Fruit fly (Drosophila melanogaster) whole organism, embryonic: Measurements from ENCODE around the gene Megf8.

ENCODE experiments used
- CG33557 ChIP-seq: fragments of 200-800 bp; sonication (Bioruptor generic); optimal IDR thresholded peaks from 2 replicates; lab custom pipeline; 2019; ENCODE audit warnings: missing biosample characterization, mild to moderate bottlenecking, missing genetic modification characterization, moderate library complexity
- CG7928 ChIP-seq: fragments of 200-800 bp; sonication (Bioruptor generic); optimal IDR thresholded peaks from 2 replicates; lab custom pipeline; 2017; ENCODE audit warnings: missing biosample characterization, mild to moderate bottlenecking, missing genetic modification characterization
- CG8765 ChIP-seq: fragments of 200-800 bp; sonication (Bioruptor generic); IDR thresholded peaks from 2 replicates; pipeline ENCODE4 v1.3.6; 2022; ENCODE audit warnings: missing biosample characterization, missing genetic modification characterization
- Gug ChIP-seq: fragments of 200-800 bp; sonication (Bioruptor generic); IDR thresholded peaks from 4 replicates; pipeline ENCODE4 v1.3.6; 2022; ENCODE audit warnings: missing biosample characterization, missing genetic modification characterization
- H15 ChIP-seq: fragments of 200-800 bp; sonication (Bioruptor generic); IDR thresholded peaks from 3 replicates; pipeline ENCODE4 v1.3.6; 2022; ENCODE audit warnings: missing biosample characterization, missing genetic modification characterization
- Rx ChIP-seq: fragments of 200-800 bp; sonication (Bioruptor generic); IDR thresholded peaks from 2 replicates; pipeline ENCODE4 v1.3.6; 2022; ENCODE audit warnings: missing biosample characterization, missing genetic modification characterization
- Trl ChIP-seq, 3 experiments: fragments of >200 bp in 2 of 3; fragments of 200-800 bp in 1 of 3; sonication (Bioruptor generic) in 1 of 3; optimal IDR thresholded peaks; 2 replicates in 1 of 3; 3 replicates in 2 of 3; lab custom pipeline; 2016 to 2017; ENCODE audit warnings: missing biosample characterization in 1 of 3, missing genetic modification characterization in 1 of 3
- caup ChIP-seq: fragments of 200-800 bp; sonication (Bioruptor generic); optimal IDR thresholded peaks from 3 replicates; lab custom pipeline; 2017; ENCODE audit warnings: missing biosample characterization, mild to moderate bottlenecking, missing genetic modification characterization, moderate library complexity; ENCODE audit not compliant: severe bottlenecking
- lola ChIP-seq, 3 experiments: fragments of >200 bp in 2 of 3; fragments of 200-800 bp in 1 of 3; sonication (Bioruptor generic) in 1 of 3; optimal IDR thresholded peaks; 2 replicates each; lab custom pipeline; 2017 to 2019; ENCODE audit warnings: missing biosample characterization in 3 of 3, missing genetic modification characterization in 3 of 3, mild to moderate bottlenecking in 1 of 3, moderate library complexity in 1 of 3
- usp ChIP-seq: fragments of >200 bp; optimal IDR thresholded peaks from 2 replicates; lab custom pipeline; 2017; ENCODE audit warnings: missing biosample characterization, missing genetic modification characterization

DNA sequence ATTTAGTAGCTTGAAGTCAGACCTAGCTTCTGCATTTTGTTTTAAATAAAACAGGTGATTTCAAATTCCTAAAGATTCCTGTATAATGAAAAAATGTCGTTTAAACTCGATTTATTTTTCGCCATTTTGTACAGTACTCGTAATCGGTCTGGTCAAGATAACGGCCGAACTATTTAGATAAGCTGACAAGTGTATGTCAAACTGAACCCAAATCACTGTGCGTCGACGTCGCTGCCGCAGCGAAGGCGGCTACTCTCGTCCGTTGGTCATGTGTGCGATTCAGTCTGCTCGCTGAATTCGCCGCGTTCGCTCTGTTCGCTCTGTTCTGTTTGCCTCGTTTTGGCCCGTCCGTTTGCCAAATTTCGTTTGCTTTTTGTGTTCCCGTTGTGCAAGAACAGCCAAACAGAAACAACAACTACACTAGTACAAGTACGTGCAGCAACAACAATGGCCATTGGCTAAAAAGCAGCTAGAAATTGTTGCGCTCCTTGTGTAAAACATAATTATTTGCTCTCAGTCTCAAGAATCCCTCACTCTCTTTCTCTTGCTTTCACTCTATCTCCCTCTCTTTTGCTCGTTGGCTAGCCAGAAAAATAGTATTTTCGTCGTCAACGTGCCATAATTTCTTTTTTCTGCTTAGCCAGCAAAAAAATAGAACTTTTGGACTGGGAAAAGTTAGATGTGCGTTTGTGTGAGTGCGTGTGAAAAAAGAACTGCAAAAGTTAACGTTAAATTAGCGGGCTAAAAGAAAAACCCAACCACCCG lies 44.9 kb downstream of the Megf8 start:
- no peak for TF ChIP-seq lola (GFP tag; optimal IDR thresholded peaks at IDR 0.05; lab: Kevin White, UChicago)
- TF ChIP-seq CG33557 (GFP tag; lab: Kevin White, UChicago) = no peak
- no peak for TF ChIP-seq CG8765 (GFP tag; lab: Robert Waterston, UW)
- no peak for TF ChIP-seq H15 (GFP tag; lab: Robert Waterston, UW)
- no peak for TF ChIP-seq Gug
- TF ChIP-seq usp (GFP tag; lab: Kevin White, UChicago) = no peak
- no peak for TF ChIP-seq CG7928 (GFP tag; lab: Kevin White, UChicago)
- peak; percentile 65 to 86 for TF ChIP-seq Trl (optimal IDR thresholded peaks at IDR 0.05; lab: Kevin White, UChicago)
- TF ChIP-seq Trl (GFP tag; optimal IDR thresholded peaks at IDR 0.05; lab: Kevin White, UChicago) = no peak
- TF ChIP-seq caup (GFP tag; lab: Kevin White, UChicago) = no peak
- no peak for TF ChIP-seq Rx
